Fruit fly (Drosophila melanogaster) whole organism, embryonic: ENCODE data around the gene CG46309.

Experiments used
- Atf6 ChIP-seq: fragments of 200-800 bp; sonication (Bioruptor generic); IDR thresholded peaks from 2 replicates; pipeline ENCODE4 v1.3.6; 2022; ENCODE audit warnings: missing biosample characterization, missing genetic modification characterization
- BEAF-32 ChIP-seq: fragments of 200-800 bp; sonication (Bioruptor generic); optimal IDR thresholded peaks from 3 replicates; lab custom pipeline; 2017; ENCODE audit warnings: missing biosample characterization, missing genetic modification characterization, mild to moderate bottlenecking, moderate library complexity, missing genetic modification reagents
- CG10654 ChIP-seq: fragments of 200-800 bp; sonication (Bioruptor generic); optimal IDR thresholded peaks from 2 replicates; lab custom pipeline; 2016; ENCODE audit warnings: missing biosample characterization, missing genetic modification characterization
- CG11504 ChIP-seq: fragments of 200-800 bp; sonication (Bioruptor generic); optimal IDR thresholded peaks from 3 replicates; lab custom pipeline; 2019; ENCODE audit warnings: missing biosample characterization, mild to moderate bottlenecking, missing genetic modification characterization, moderate library complexity
- CG12104 ChIP-seq: fragments of 200-800 bp; sonication (Bioruptor generic); optimal IDR thresholded peaks from 3 replicates; lab custom pipeline; 2016; ENCODE audit warnings: missing biosample characterization, missing genetic modification characterization
- CG13894 ChIP-seq: fragments of 200-800 bp; sonication (Bioruptor generic); optimal IDR thresholded peaks from 3 replicates; lab custom pipeline; 2018; ENCODE audit warnings: missing biosample characterization, mild to moderate bottlenecking, missing genetic modification characterization, moderate library complexity
- CG15269 ChIP-seq: fragments of 200-800 bp; sonication (Bioruptor generic); optimal IDR thresholded peaks from 2 replicates; lab custom pipeline; 2018; ENCODE audit warnings: missing biosample characterization, mild to moderate bottlenecking, missing genetic modification characterization, moderate library complexity
- CG17829 ChIP-seq: fragments of 200-800 bp; optimal IDR thresholded peaks from 2 replicates; lab custom pipeline; 2019; ENCODE audit warnings: missing biosample characterization, mild to moderate bottlenecking, missing genetic modification characterization, moderate library complexity
- CG18262 ChIP-seq: fragments of 200-800 bp; optimal IDR thresholded peaks from 3 replicates; lab custom pipeline; 2019; ENCODE audit warnings: missing biosample characterization, mild to moderate bottlenecking, missing genetic modification characterization, moderate library complexity
- CG2129 ChIP-seq: fragments of 200-800 bp; sonication (Bioruptor generic); IDR thresholded peaks from 2 replicates; pipeline ENCODE4 v1.3.6; 2022; ENCODE audit warnings: missing biosample characterization, missing genetic modification characterization; ENCODE audit not compliant: partially characterized antibody
- CG3281 ChIP-seq: fragments of 200-800 bp; sonication (Bioruptor generic); optimal IDR thresholded peaks from 3 replicates; lab custom pipeline; 2017; ENCODE audit warnings: missing biosample characterization, mild to moderate bottlenecking, missing genetic modification characterization
- CG34224 ChIP-seq: fragments of 200-800 bp; sonication (Bioruptor generic); IDR thresholded peaks from 3 replicates; pipeline ENCODE4 v1.3.6; 2022; ENCODE audit warnings: missing biosample characterization, missing genetic modification characterization; ENCODE audit not compliant: partially characterized antibody
- CG3838 ChIP-seq: fragments of 200-800 bp; sonication (Bioruptor generic); optimal IDR thresholded peaks from 3 replicates; lab custom pipeline; 2016; ENCODE audit warnings: missing biosample characterization, missing genetic modification characterization
- CG42726 ChIP-seq: fragments of 200-800 bp; sonication (Bioruptor generic); IDR thresholded peaks from 2 replicates; pipeline ENCODE4 v1.3.6; 2022; ENCODE audit warnings: missing biosample characterization, missing genetic modification characterization; ENCODE audit not compliant: partially characterized antibody
- CG6813 ChIP-seq: fragments of 200-800 bp; sonication (Bioruptor generic); optimal IDR thresholded peaks from 2 replicates; lab custom pipeline; 2017; ENCODE audit warnings: missing biosample characterization, missing genetic modification characterization, mild to moderate bottlenecking, moderate library complexity, missing genetic modification reagents
- CG8281 ChIP-seq: fragments of 200-800 bp; sonication (Bioruptor generic); optimal IDR thresholded peaks from 2 replicates; lab custom pipeline; 2018; ENCODE audit warnings: missing biosample characterization, mild to moderate bottlenecking, missing genetic modification characterization, moderate library complexity
- CG9437 ChIP-seq: fragments of 200-800 bp; sonication (Bioruptor generic); optimal IDR thresholded peaks from 2 replicates; lab custom pipeline; 2018; ENCODE audit warnings: missing biosample characterization, mild to moderate bottlenecking, missing genetic modification characterization
- CG9727 ChIP-seq: fragments of 200-800 bp; sonication (Bioruptor generic); optimal IDR thresholded peaks from 3 replicates; lab custom pipeline; 2017; ENCODE audit warnings: missing biosample characterization, mild to moderate bottlenecking, missing genetic modification characterization
- CHES-1-like ChIP-seq: fragments of 200-800 bp; sonication (Bioruptor generic); optimal IDR thresholded peaks from 2 replicates; lab custom pipeline; 2016; ENCODE audit warnings: missing biosample characterization, missing genetic modification characterization
- Chrac-16 ChIP-seq: fragments of 200-800 bp; sonication (Bioruptor generic); optimal IDR thresholded peaks from 3 replicates; lab custom pipeline; 2016; ENCODE audit warnings: missing biosample characterization, missing genetic modification characterization
- D ChIP-seq, 2 experiments: fragments of 200-800 bp in 1 of 2; fragments of >200 bp in 1 of 2; sonication (Bioruptor generic) in 1 of 2; optimal IDR thresholded peaks; 2 replicates in 1 of 2; 3 replicates in 1 of 2; lab custom pipeline; 2017; ENCODE audit warnings: mild to moderate bottlenecking in 1 of 2, missing biosample characterization in 1 of 2, missing genetic modification characterization in 1 of 2, missing genetic modification reagents in 1 of 2
- D19A ChIP-seq: fragments of 200-800 bp; optimal IDR thresholded peaks from 3 replicates; lab custom pipeline; 2019; ENCODE audit warnings: missing biosample characterization, mild to moderate bottlenecking, missing genetic modification characterization, moderate library complexity
- Doc2 ChIP-seq: fragments of 200-800 bp; sonication (Bioruptor generic); IDR thresholded peaks from 2 replicates; pipeline ENCODE4 v1.3.6; 2022; ENCODE audit warnings: missing biosample characterization, missing genetic modification characterization
- Doc3 ChIP-seq: fragments of 200-800 bp; sonication (Bioruptor generic); IDR thresholded peaks from 3 replicates; pipeline ENCODE4 v1.3.6; 2022; ENCODE audit warnings: missing biosample characterization, missing genetic modification characterization; ENCODE audit not compliant: partially characterized antibody
- ERR ChIP-seq: fragments of 200-800 bp; sonication (Bioruptor generic); optimal IDR thresholded peaks from 2 replicates; lab custom pipeline; 2016; ENCODE audit warnings: missing biosample characterization, missing genetic modification characterization
- Fer3 ChIP-seq: fragments of 200-800 bp; sonication (Bioruptor generic); optimal IDR thresholded peaks from 2 replicates; lab custom pipeline; 2018; ENCODE audit warnings: missing biosample characterization, mild to moderate bottlenecking, missing genetic modification characterization, moderate library complexity
- Hr51 ChIP-seq, 2 experiments: fragments of 200-800 bp; sonication (Bioruptor generic); optimal IDR thresholded peaks; 2 replicates in 1 of 2; 3 replicates in 1 of 2; lab custom pipeline; 2016 to 2018; ENCODE audit warnings: missing biosample characterization in 2 of 2, missing genetic modification characterization in 2 of 2, mild to moderate bottlenecking in 1 of 2, moderate library complexity in 1 of 2
- Meics ChIP-seq: fragments of 200-800 bp; sonication (Bioruptor generic); optimal IDR thresholded peaks from 2 replicates; lab custom pipeline; 2017; ENCODE audit warnings: missing biosample characterization, mild to moderate bottlenecking, missing genetic modification characterization
- Mes4 ChIP-seq: fragments of 200-800 bp; sonication (Bioruptor generic); optimal IDR thresholded peaks from 2 replicates; lab custom pipeline; 2016; ENCODE audit warnings: missing biosample characterization, missing genetic modification characterization
- NC2α ChIP-seq: fragments of 200-800 bp; sonication (Bioruptor generic); optimal IDR thresholded peaks from 2 replicates; lab custom pipeline; 2016; ENCODE audit warnings: missing biosample characterization, missing genetic modification characterization
- Side ChIP-seq: fragments of 200-800 bp; sonication (Bioruptor generic); optimal IDR thresholded peaks from 2 replicates; lab custom pipeline; 2016; ENCODE audit warnings: missing biosample characterization, missing genetic modification characterization
- Sox102F ChIP-seq: fragments of 200-800 bp; sonication (Bioruptor generic); optimal IDR thresholded peaks from 2 replicates; lab custom pipeline; 2018; ENCODE audit warnings: missing biosample characterization, mild to moderate bottlenecking, missing genetic modification characterization, moderate library complexity
- ac ChIP-seq: fragments of 200-800 bp; sonication (Bioruptor generic); optimal IDR thresholded peaks from 3 replicates; lab custom pipeline; 2017; ENCODE audit warnings: missing biosample characterization, mild to moderate bottlenecking, missing genetic modification characterization
- az2 ChIP-seq: fragments of 200-800 bp; sonication (Bioruptor generic); optimal IDR thresholded peaks from 3 replicates; lab custom pipeline; 2016; ENCODE audit warnings: missing biosample characterization, missing genetic modification characterization
- bigmax ChIP-seq: fragments of 200-800 bp; sonication (Bioruptor generic); optimal IDR thresholded peaks from 2 replicates; lab custom pipeline; 2018; ENCODE audit warnings: missing biosample characterization, mild to moderate bottlenecking, missing genetic modification characterization
- bowl ChIP-seq: fragments of 200-800 bp; sonication (Bioruptor generic); IDR thresholded peaks from 2 replicates; pipeline ENCODE4 v1.3.6; 2022; ENCODE audit warnings: missing biosample characterization, missing genetic modification characterization
- corto ChIP-seq: fragments of 200-800 bp; sonication (Bioruptor generic); optimal IDR thresholded peaks from 2 replicates; lab custom pipeline; 2016; ENCODE audit warnings: missing biosample characterization, mild to moderate bottlenecking, missing genetic modification characterization, moderate library complexity
- exex ChIP-seq: fragments of 200-800 bp; sonication (Bioruptor generic); optimal IDR thresholded peaks from 4 replicates; lab custom pipeline; 2018; ENCODE audit warnings: missing biosample characterization, mild to moderate bottlenecking, missing genetic modification characterization, moderate library complexity
- eyg ChIP-seq: fragments of 200-800 bp; sonication (Bioruptor generic); optimal IDR thresholded peaks from 3 replicates; lab custom pipeline; 2016; ENCODE audit warnings: missing biosample characterization, missing genetic modification characterization
- gce ChIP-seq: fragments of 200-800 bp; sonication (Bioruptor generic); IDR thresholded peaks from 3 replicates; pipeline ENCODE4 v1.3.6; 2022; ENCODE audit warnings: missing biosample characterization, missing genetic modification characterization
- lilli ChIP-seq: fragments of 200-800 bp; sonication (Bioruptor generic); optimal IDR thresholded peaks from 3 replicates; lab custom pipeline; 2016; ENCODE audit warnings: missing biosample characterization, missing genetic modification characterization
- nerfin-1 ChIP-seq: fragments of 200-800 bp; sonication (Bioruptor generic); optimal IDR thresholded peaks from 3 replicates; lab custom pipeline; 2019; ENCODE audit warnings: missing biosample characterization, mild to moderate bottlenecking, missing genetic modification characterization, moderate library complexity
- oc ChIP-seq: fragments of 200-800 bp; sonication (Bioruptor generic); optimal IDR thresholded peaks from 2 replicates; lab custom pipeline; 2018; ENCODE audit warnings: missing biosample characterization, mild to moderate bottlenecking, missing genetic modification characterization, moderate library complexity
- peb ChIP-seq: fragments of 200-800 bp; sonication (Bioruptor generic); IDR thresholded peaks from 2 replicates; pipeline ENCODE4 v1.3.6; 2022; ENCODE audit warnings: missing biosample characterization, missing genetic modification characterization
- pfk ChIP-seq: fragments of 200-800 bp; sonication (Bioruptor generic); optimal IDR thresholded peaks from 2 replicates; lab custom pipeline; 2018; ENCODE audit warnings: missing biosample characterization, mild to moderate bottlenecking, missing genetic modification characterization, moderate library complexity
- sc ChIP-seq, 3 experiments: fragments of >200 bp in 2 of 3; fragments of 200-800 bp in 1 of 3; sonication (Bioruptor generic) in 1 of 3; optimal IDR thresholded peaks; 2 replicates in 2 of 3; 3 replicates in 1 of 3; lab custom pipeline; 2017; ENCODE audit warnings: mild to moderate bottlenecking in 1 of 3, missing biosample characterization in 1 of 3, missing genetic modification characterization in 1 of 3, missing genetic modification reagents in 1 of 3

Gene CG46309

dm6 chr2L:16269232-16270134, 17.9 kb upstream of the CG46309 start (continued):
- TF ChIP-seq gce (GFP tag; lab: Robert Waterston, UW) (no peak), CG2129 (GFP tag; lab: Robert Waterston, UW) (no peak), CG15269 (peak; percentile 57), Atf6 (no peak), bigmax (peak; percentile 66), CG3838 (GFP tag; lab: Kevin White, UChicago) (peak; percentile 99), CG13894 (peak; percentile 71), CG17829 (tag; lab: Kevin White, UChicago) (peak; percentile 24), Sox102F (GFP tag; lab: Kevin White, UChicago) (no peak), CG34224 (GFP tag; lab: Robert Waterston, UW) (no peak), CG6813 (GFP tag; lab: Kevin White, UChicago) (peak; percentile 96), BEAF-32 (no peak), CHES-1-like (GFP tag; lab: Kevin White, UChicago) (peak; percentile 21), peb (GFP tag; lab: Robert Waterston, UW) (no peak), Mes4 (GFP tag; lab: Kevin White, UChicago) (peak; percentile 59), CG9437 (peak; percentile 66), Doc3 (GFP tag; lab: Robert Waterston, UW) (no peak), exex (tag; lab: Kevin White, UChicago) (peak; percentile 67), CG11504 (tag; lab: Kevin White, UChicago) (peak; percentile 100), NC2α (GFP tag; lab: Kevin White, UChicago) (peak; percentile 27), sc (optimal IDR thresholded peaks at IDR 0.05; lab: Kevin White, UChicago) (no peak), sc (GFP tag; optimal IDR thresholded peaks at IDR 0.05; lab: Kevin White, UChicago) (peak; percentile 42), Hr51 (GFP tag; optimal IDR thresholded peaks at IDR 0.05; lab: Kevin White, UChicago) (peak in 1 of 2 experiments; percentile 67), ac (GFP tag; lab: Kevin White, UChicago) (peak; percentile 17), lilli (GFP tag; lab: Kevin White, UChicago) (peak; percentile 23), pfk (GFP tag; lab: Kevin White, UChicago) (peak; percentile 100), CG3281 (GFP tag; lab: Kevin White, UChicago) (peak; percentile 93), Doc2 (no peak), corto (GFP tag; lab: Kevin White, UChicago) (peak; percentile 49), CG10654 (GFP tag; lab: Kevin White, UChicago) (no peak), nerfin-1 (tag; lab: Kevin White, UChicago) (peak; percentile 67), bowl (GFP tag; lab: Robert Waterston, UW) (no peak), ERR (peak; percentile 43), CG9727 (GFP tag; lab: Kevin White, UChicago) (peak; percentile 72), eyg (peak; percentile 41), Meics (GFP tag; lab: Kevin White, UChicago) (peak; percentile 91), oc (tag; lab: Kevin White, UChicago) (peak; percentile 54), CG18262 (peak; percentile 37), Fer3 (tag; lab: Kevin White, UChicago) (peak; percentile 81), Side (GFP tag; lab: Kevin White, UChicago) (peak; percentile 80), D19A (peak; percentile 15), CG42726 (GFP tag; lab: Robert Waterston, UW) (no peak), CG8281 (tag; lab: Kevin White, UChicago) (peak; percentile 73), az2 (GFP tag; lab: Kevin White, UChicago) (no peak), Chrac-16 (GFP tag; lab: Kevin White, UChicago) (no peak), CG12104 (GFP tag; lab: Kevin White, UChicago) (peak; percentile 41), D (optimal IDR thresholded peaks at IDR 0.05; lab: Kevin White, UChicago) (peak; percentile 87), D (GFP tag; optimal IDR thresholded peaks at IDR 0.05; lab: Kevin White, UChicago) (peak; percentile 54)
